Fruit fly (Drosophila melanogaster): ENCODE data around the gene CG4546.

Gene CG4546

DNA sequence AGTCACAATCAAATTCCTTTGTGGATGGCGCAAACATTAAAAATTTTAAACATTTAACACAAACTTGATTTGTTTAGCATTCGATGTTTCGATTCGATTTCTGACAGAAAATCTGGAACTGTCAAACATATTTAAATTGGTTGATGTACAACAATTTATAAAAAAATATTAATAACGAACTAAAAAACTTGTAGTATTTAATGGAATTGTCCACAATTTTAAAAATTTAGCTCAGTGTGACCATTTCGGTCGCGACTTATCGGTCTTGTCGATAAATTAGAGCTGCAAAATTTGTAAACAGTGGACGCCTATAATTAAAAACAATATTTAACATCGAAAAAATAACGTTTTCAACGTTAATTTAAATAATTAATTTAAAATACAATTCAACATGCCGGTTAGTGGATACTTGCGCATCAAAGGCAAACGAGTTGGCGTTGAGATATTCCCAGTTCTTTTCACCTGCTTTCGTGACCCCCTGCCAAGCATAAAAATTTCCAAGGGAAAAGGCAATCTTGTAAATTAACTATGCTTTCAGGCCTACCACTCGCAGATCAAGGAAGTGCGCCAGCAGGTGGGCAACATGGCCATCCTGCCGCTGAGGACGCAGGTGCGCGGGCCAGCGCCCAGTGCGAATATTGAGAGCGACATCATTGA, 11.8 kb upstream of the CG4546 start, which contains the start of the genes CG43317 and Arpc3A:
Gene CG43317 (minus strand): TSS at position 51 of the 657 bp plus-strand sequence.
Gene Arpc3A (plus strand): TSS at position 274 of the 657 bp plus-strand sequence.
- TF ChIP-seq esn (GFP tag; optimal IDR thresholded peaks at IDR 0.05) = peak; percentile 11
- no peak for TF ChIP-seq dsx (GFP tag; optimal IDR thresholded peaks at IDR 0.05; ENCODE audit: poor library complexity, severe bottlenecking)

dm6 chr3R:15836864-15837824, 9.2 kb upstream of the CG4546 start, which contains the start of the genes ND-23 and spn-E:
Gene ND-23 (minus strand): TSS chr3R:15837117.
Gene spn-E (plus strand): TSS chr3R:15837419.
- no peak for TF ChIP-seq CG4318 (GFP tag; optimal IDR thresholded peaks at IDR 0.05)
- 0 out of 3 replicates have a peak, but pooled peaks have one; percentile 37 for TF ChIP-seq CG6163 (GFP tag; IDR thresholded peaks at IDR 0.05)
- TF ChIP-seq cyc (GFP tag; optimal IDR thresholded peaks at IDR 0.05) = no peak
- peak; percentile 22 for TF ChIP-seq CG6792 (GFP tag; optimal IDR thresholded peaks at IDR 0.05)
- TF ChIP-seq acj6 (GFP tag; optimal IDR thresholded peaks at IDR 0.05) = peak; percentile 35
- peak; percentile 66 for TF ChIP-seq vri (GFP tag; optimal IDR thresholded peaks at IDR 0.05)
- peak; percentile 29 for TF ChIP-seq OdsH (GFP tag; optimal IDR thresholded peaks at IDR 0.05)
- TF ChIP-seq CG10669 (GFP tag; optimal IDR thresholded peaks at IDR 0.05) = no peak
- peak; percentile 6 for TF ChIP-seq lz (GFP tag; optimal IDR thresholded peaks at IDR 0.05)
- TF ChIP-seq CG7368 (GFP tag; optimal IDR thresholded peaks at IDR 0.05) = no peak
- TF ChIP-seq eg (GFP tag; IDR thresholded peaks at IDR 0.05) = 0 out of 3 replicates have a peak, but pooled peaks have one; percentile 29
- no peak for TF ChIP-seq Ets21C (GFP tag; optimal IDR thresholded peaks at IDR 0.05)
- TF ChIP-seq Gug (GFP tag; IDR thresholded peaks at IDR 0.05) = 0 out of 2 replicates have a peak, but pooled peaks have one; percentile 16
- TF ChIP-seq CG11902 (GFP tag; optimal IDR thresholded peaks at IDR 0.05) = peak; percentile 5
- peak; percentile 66 for TF ChIP-seq CG10631 (GFP tag; optimal IDR thresholded peaks at IDR 0.05)
- TF ChIP-seq esn (GFP tag; optimal IDR thresholded peaks at IDR 0.05) = peak; percentile 25
- TF ChIP-seq salr (GFP tag; optimal IDR thresholded peaks at IDR 0.05) = peak in 1 of 2 experiments; percentile 24
- no peak for TF ChIP-seq Lpt (GFP tag; optimal IDR thresholded peaks at IDR 0.05)
- no peak for TF ChIP-seq CG6276 (GFP tag; optimal IDR thresholded peaks at IDR 0.05)
- no peak for TF ChIP-seq CG16779 (tag; optimal IDR thresholded peaks at IDR 0.05)
- no peak for TF ChIP-seq CG15336 (GFP tag; IDR thresholded peaks at IDR 0.05)
- TF ChIP-seq Eip78C (GFP tag) = peak; percentile 68
- TF ChIP-seq CG8632 (GFP tag; optimal IDR thresholded peaks at IDR 0.05) = no peak
- TF ChIP-seq Sox14 (GFP tag; optimal IDR thresholded peaks at IDR 0.05) = no peak
- TF ChIP-seq CG6854 (GFP tag; optimal IDR thresholded peaks at IDR 0.05) = no peak
- TF ChIP-seq CG34406 (GFP tag; optimal IDR thresholded peaks at IDR 0.05) = peak; percentile 19
- peak; percentile 69 for TF ChIP-seq CG3032 (tag; optimal IDR thresholded peaks at IDR 0.05)

- TF ChIP-seq Ets96B (tag; optimal IDR thresholded peaks at IDR 0.05) = no peak
- TF ChIP-seq CG8632 (GFP tag; optimal IDR thresholded peaks at IDR 0.05) = no peak
- TF ChIP-seq CG8119 (GFP tag; IDR thresholded peaks at IDR 0.05) = no peak
- TF ChIP-seq Eip93F (GFP tag; optimal IDR thresholded peaks at IDR 0.05) = no peak
- no peak for TF ChIP-seq Eip78C (GFP tag)
- TF ChIP-seq salr (GFP tag; optimal IDR thresholded peaks at IDR 0.05) = no peak
- no peak for TF ChIP-seq Sox102F (GFP tag; optimal IDR thresholded peaks at IDR 0.05)
- TF ChIP-seq CG11762 (GFP tag; optimal IDR thresholded peaks at IDR 0.05; ENCODE audit: insufficient read depth) = no peak
- TF ChIP-seq vri (GFP tag; optimal IDR thresholded peaks at IDR 0.05) = no peak
- TF ChIP-seq cyc (GFP tag; optimal IDR thresholded peaks at IDR 0.05) = no peak
- TF ChIP-seq CG4318 (GFP tag; optimal IDR thresholded peaks at IDR 0.05) = no peak
- TF ChIP-seq CG9139 (GFP tag; optimal IDR thresholded peaks at IDR 0.05) = no peak
- TF ChIP-seq acj6 (GFP tag; optimal IDR thresholded peaks at IDR 0.05) = no peak
- no peak for TF ChIP-seq CG1621 (tag; optimal IDR thresholded peaks at IDR 0.05)
- TF ChIP-seq dsx (GFP tag; optimal IDR thresholded peaks at IDR 0.05; ENCODE audit: poor library complexity, severe bottlenecking) = no peak
- TF ChIP-seq CG32006 (GFP tag; optimal IDR thresholded peaks at IDR 0.05) = no peak
- TF ChIP-seq CG6808 (GFP tag; optimal IDR thresholded peaks at IDR 0.05) = no peak
Measured at dm6 chr3R:15839294-15839693, 7.0 kb upstream of the CG4546 start, which contains the start of gene Pbp45. Gene Pbp45 (minus strand): TSS chr3R:15839515.

Measured in whole organism, prepupa.